Worm (Caenorhabditis elegans): ENCODE data around the gene F44G3.7.

DNA sequence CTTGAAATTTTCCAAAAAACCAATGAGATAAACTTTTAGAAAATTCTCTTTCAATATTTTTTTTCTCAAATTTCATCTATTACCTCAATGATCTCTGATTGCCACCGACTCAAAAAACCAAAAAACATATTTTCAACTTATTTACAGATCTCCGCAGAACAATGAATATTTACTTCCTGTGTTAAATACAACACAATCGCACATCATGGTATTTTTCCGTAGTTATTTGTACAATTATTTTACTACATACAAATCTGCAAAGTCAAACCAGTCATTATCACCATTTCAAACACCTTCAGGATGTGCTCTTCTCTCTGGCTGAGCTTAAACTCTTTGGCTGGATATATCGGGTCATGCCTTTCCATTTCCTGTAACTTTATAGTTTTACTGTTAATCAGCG is 29.0 kb upstream of the F44G3.7 start, which contains the start of gene str-108:
- no peak for TF ChIP-seq dpl-1 (GFP tag; optimal IDR thresholded peaks at IDR 0.05)
- TF ChIP-seq mes-4 (tag; optimal IDR thresholded peaks at IDR 0.05) = no peak
